Worm (Caenorhabditis elegans) whole organism, L2 larva: Measurements from ENCODE around the gene F35C11.3.

Experiments
- alr-1 ChIP-seq: fragments of 150-350 bp; optimal IDR thresholded peaks from 2 replicates; lab custom pipeline; 2014; ENCODE audit warnings: missing biosample characterization, missing genetic modification characterization
- ama-1 ChIP-seq: fragments of 150-350 bp; optimal IDR thresholded peaks from 2 replicates; lab custom pipeline; 2018; ENCODE audit warnings: inconsistent platforms
- fos-1 ChIP-seq: fragments of 150-350 bp; optimal IDR thresholded peaks from 2 replicates; lab custom pipeline; 2014; ENCODE audit warnings: missing biosample characterization, missing genetic modification characterization
- mab-5 ChIP-seq: fragments of 150-350 bp; optimal IDR thresholded peaks from 2 replicates; lab custom pipeline; 2014; ENCODE audit warnings: missing biosample characterization, missing genetic modification characterization
- mdl-1 ChIP-seq, 2 experiments: fragments of 150-350 bp in 1 of 2; sonication (generic microtip) in 1 of 2; optimal IDR thresholded peaks; 2 replicates each; lab custom pipeline; 2017; ENCODE audit warnings: missing biosample characterization in 2 of 2, missing genetic modification characterization in 2 of 2
- nhr-12 ChIP-seq: fragments of 150-350 bp; optimal IDR thresholded peaks from 2 replicates; lab custom pipeline; 2014; ENCODE audit warnings: missing biosample characterization, missing genetic modification characterization
- nhr-23 ChIP-seq: fragments of 150-350 bp; optimal IDR thresholded peaks from 2 replicates; lab custom pipeline; 2014; ENCODE audit warnings: missing biosample characterization, missing genetic modification reagents, missing genetic modification characterization
- nhr-237 ChIP-seq: fragments of 150-350 bp; optimal IDR thresholded peaks from 2 replicates; lab custom pipeline; 2014; ENCODE audit warnings: missing biosample characterization, missing genetic modification characterization
- ztf-11 ChIP-seq: sonication (generic microtip); optimal IDR thresholded peaks from 2 replicates; lab custom pipeline; 2017; ENCODE audit warnings: missing biosample characterization, missing genetic modification characterization
- ztf-4 ChIP-seq: fragments of 150-350 bp; optimal IDR thresholded peaks from 2 replicates; lab custom pipeline; 2014; ENCODE audit warnings: missing biosample characterization, missing genetic modification characterization

DNA sequence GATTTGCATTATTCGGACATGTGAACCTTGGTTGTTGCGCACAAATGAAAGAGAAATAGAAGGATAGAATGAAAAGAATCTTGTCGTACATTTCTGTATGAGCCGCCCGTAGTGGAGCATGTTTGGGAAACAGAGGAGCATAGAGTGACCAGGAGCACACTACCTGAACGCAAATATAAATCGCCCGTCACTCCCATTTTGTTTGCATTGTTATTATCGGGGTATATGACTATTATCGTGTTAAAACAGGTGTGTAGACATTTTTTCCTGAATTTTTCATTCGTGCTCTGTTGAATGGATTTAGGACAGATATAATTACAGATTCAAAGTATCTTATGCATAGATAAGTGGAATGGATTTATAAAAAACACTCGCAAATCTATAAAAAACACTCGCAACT, 22.8 kb downstream of the F35C11.3 start, which contains the start of gene K01C8.2:
- no peak for TF ChIP-seq nhr-237 (tag; lab: Kevin White, UChicago)
- no peak for TF ChIP-seq nhr-23
- TF ChIP-seq mab-5 = no peak
- no peak for TF ChIP-seq fos-1 (tag; lab: Kevin White, UChicago)
- TF ChIP-seq nhr-12 = no peak
- TF ChIP-seq ztf-11 (tag; lab: Kevin White, UChicago) = no peak
- no peak for TF ChIP-seq ama-1
- no peak for TF ChIP-seq mdl-1 (tag; optimal IDR thresholded peaks at IDR 0.05; lab: Kevin White, UChicago)
- TF ChIP-seq ztf-4 = no peak
- TF ChIP-seq alr-1 = no peak
